Fruit fly (Drosophila melanogaster): ENCODE data around the gene Or71a.
A peak's percentile ranks its signal among the peaks of the same experiment; 100 is the strongest.

The Or71a gene

DNA sequence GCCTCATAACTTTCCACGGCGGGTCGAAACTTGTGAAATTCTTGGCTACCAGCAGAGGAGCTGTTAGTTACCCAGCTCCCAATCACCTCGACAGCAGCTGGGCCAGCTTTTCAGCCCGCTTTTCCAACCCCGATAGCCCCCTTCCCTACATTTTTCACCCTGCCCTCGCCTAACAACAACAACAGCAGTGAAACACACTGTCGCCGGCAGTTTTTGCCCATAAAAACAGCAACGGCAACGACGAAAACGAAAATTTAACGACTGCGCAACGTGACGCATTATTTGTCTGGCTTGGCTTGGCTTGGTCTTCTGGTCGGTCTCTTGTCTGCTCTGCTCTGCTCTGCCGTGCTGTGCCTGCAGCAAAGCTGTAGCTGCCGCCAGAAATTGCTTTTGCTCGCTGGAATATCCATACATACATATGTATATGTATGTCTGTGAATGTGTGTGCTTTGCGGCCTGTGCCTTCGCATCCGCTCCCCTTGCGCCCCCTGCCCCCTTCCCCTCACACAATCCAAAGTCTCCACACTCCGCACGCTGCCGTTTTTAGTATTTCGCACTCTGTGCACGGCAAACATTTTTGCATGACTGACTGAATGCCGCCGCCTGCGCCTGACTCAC lies 29.0 kb upstream of the Or71a start (continued):
- TF ChIP-seq Ptx1 (GFP tag; IDR thresholded peaks at IDR 0.05) (no peak), chinmo (GFP tag; IDR thresholded peaks at IDR 0.05; ENCODE audit: partially characterized antibody) (peak; percentile 62; the same call in 1 of the 4 replicates), sna (GFP tag; IDR thresholded peaks at IDR 0.05; ENCODE audit: partially characterized antibody) (no peak), Spps (tag; optimal IDR thresholded peaks at IDR 0.05) (no peak), Atf6 (GFP tag; IDR thresholded peaks at IDR 0.05) (no peak), ase (GFP tag; IDR thresholded peaks at IDR 0.05) (no peak), CG4707 (GFP tag; optimal IDR thresholded peaks at IDR 0.05) (no peak), CG5245 (GFP tag; optimal IDR thresholded peaks at IDR 0.05) (no peak), luna (GFP tag; optimal IDR thresholded peaks at IDR 0.05) (no peak), Atf3 (GFP tag; optimal IDR thresholded peaks at IDR 0.05) (no peak), unc-4 (GFP tag; IDR thresholded peaks at IDR 0.05; ENCODE audit: partially characterized antibody) (0 out of 2 replicates have a peak, but pooled peaks have one; percentile 28), Ets65A (GFP tag) (no peak), Mes4 (GFP tag; optimal IDR thresholded peaks at IDR 0.05) (no peak), Xbp1 (GFP tag; optimal IDR thresholded peaks at IDR 0.05) (no peak), Sox100B (GFP tag; optimal IDR thresholded peaks at IDR 0.05) (no peak), gem (tag; optimal IDR thresholded peaks at IDR 0.05) (no peak), z (GFP tag; IDR thresholded peaks at IDR 0.05) (no peak), Sox102F (GFP tag; optimal IDR thresholded peaks at IDR 0.05) (no peak), CG17912 (GFP tag; optimal IDR thresholded peaks at IDR 0.05) (no peak), bowl (GFP tag; IDR thresholded peaks at IDR 0.05) (0 out of 2 replicates have a peak, but pooled peaks have one; percentile 6), hth (optimal IDR thresholded peaks at IDR 0.05) (no peak), CG10209 (GFP tag; optimal IDR thresholded peaks at IDR 0.05) (no peak), CG2120 (GFP tag; optimal IDR thresholded peaks at IDR 0.05) (no peak), Dek (tag; optimal IDR thresholded peaks at IDR 0.05) (no peak), CG6854 (GFP tag; optimal IDR thresholded peaks at IDR 0.05) (peak; percentile 69), prd (optimal IDR thresholded peaks at IDR 0.05) (no peak), prd (GFP tag; IDR thresholded peaks at IDR 0.05) (no peak), schlank (tag; optimal IDR thresholded peaks at IDR 0.05) (no peak), CG11695 (GFP tag; IDR thresholded peaks at IDR 0.05) (no peak), CG11085 (GFP tag; IDR thresholded peaks at IDR 0.05) (no peak), H15 (GFP tag; IDR thresholded peaks at IDR 0.05) (no peak), nau (GFP tag; optimal IDR thresholded peaks at IDR 0.05) (no peak), onecut (GFP tag; IDR thresholded peaks at IDR 0.05) (no peak), CG6175 (GFP tag; IDR thresholded peaks at IDR 0.05) (0 out of 3 replicates have a peak, but pooled peaks have one; percentile 18), Hmx (GFP tag; optimal IDR thresholded peaks at IDR 0.05) (no peak), gro (GFP tag; optimal IDR thresholded peaks at IDR 0.05) (no peak), cwo (GFP tag; optimal IDR thresholded peaks at IDR 0.05) (no peak), CG2889 (GFP tag; IDR thresholded peaks at IDR 0.05) (peak; percentile 13; the same call in 1 of the 3 replicates), CG13287 (GFP tag; IDR thresholded peaks at IDR 0.05; ENCODE audit: partially characterized antibody) (no peak), gfzf (GFP tag; optimal IDR thresholded peaks at IDR 0.05) (no peak)

DNA sequence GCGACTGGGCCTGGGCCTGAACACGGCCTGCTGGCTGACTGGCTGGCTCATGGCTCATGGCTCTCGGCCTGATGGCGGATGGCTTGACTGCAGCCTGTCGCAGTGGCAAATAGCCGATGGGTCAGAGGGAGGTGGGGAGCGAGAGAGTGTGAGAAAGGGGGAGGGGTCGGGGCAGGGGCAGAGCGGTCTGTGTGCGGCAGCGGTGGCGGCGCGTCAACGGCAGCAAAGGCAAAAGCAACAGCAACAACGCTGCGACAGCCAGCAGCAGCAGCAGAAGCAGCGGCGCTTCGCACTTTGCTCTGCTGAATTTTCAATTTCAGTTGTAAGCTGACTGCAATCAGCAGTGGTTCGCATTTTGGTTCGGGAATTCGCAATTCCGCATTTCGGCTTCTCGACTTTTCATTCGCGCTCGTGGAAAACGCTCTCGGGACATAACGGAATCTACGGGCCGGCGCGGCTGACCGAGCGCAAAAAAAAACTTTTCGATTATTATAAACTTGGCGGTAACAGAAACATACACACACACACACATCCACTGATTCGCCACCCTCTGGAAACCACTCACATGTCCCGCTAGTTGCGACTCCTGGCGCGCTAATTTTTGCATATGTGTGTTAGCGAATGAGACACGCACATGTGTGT lies 27.4 kb upstream of the Or71a start, which contains the start of gene CG45071:
CG45071 (plus strand) TSS at position 317 of the 642 bp plus-strand sequence.
- TF ChIP-seq bbx (GFP tag; IDR thresholded peaks at IDR 0.05; ENCODE audit: partially characterized antibody) (peak; percentile 11; the same call in 1 of the 2 replicates), CG10267 (tag; optimal IDR thresholded peaks at IDR 0.05) (no peak), CG3838 (GFP tag; optimal IDR thresholded peaks at IDR 0.05) (no peak), Deaf1 (tag; optimal IDR thresholded peaks at IDR 0.05) (peak; percentile 26), crol (GFP tag; IDR thresholded peaks at IDR 0.05) (peak; percentile 93), bigmax (GFP tag; optimal IDR thresholded peaks at IDR 0.05) (no peak), Hr78 (GFP tag; optimal IDR thresholded peaks at IDR 0.05) (no peak), CG43689 (GFP tag; IDR thresholded peaks at IDR 0.05) (0 out of 2 replicates have a peak, but pooled peaks have one; percentile 15), chinmo (GFP tag; IDR thresholded peaks at IDR 0.05; ENCODE audit: partially characterized antibody) (0 out of 4 replicates have a peak, but pooled peaks have one; percentile 61), CG11247 (GFP tag; IDR thresholded peaks at IDR 0.05) (no peak), CG3726 (GFP tag; IDR thresholded peaks at IDR 0.05) (0 out of 3 replicates have a peak, but pooled peaks have one; percentile 51), h (optimal IDR thresholded peaks at IDR 0.05) (no peak), Adf1 (GFP tag; IDR thresholded peaks at IDR 0.05) (peak; percentile 48)
